Worm (Caenorhabditis elegans) whole organism, young adult: ENCODE results near the gene ucr-2.2.

Experiments
- B0019.2 ChIP-seq: fragments of 200-800 bp; sonication (Bioruptor generic); conservative IDR thresholded peaks from 2 replicates; pipeline ENCODE4 v1.3.6; 2022; ENCODE audit warnings: missing genetic modification reagents, missing genetic modification characterization, missing compliant biosample characterization
- B0261.1 ChIP-seq: sonication (generic microtip); optimal IDR thresholded peaks from 2 replicates; lab custom pipeline; 2016; ENCODE audit warnings: mild to moderate bottlenecking, missing genetic modification characterization, moderate library complexity, missing compliant biosample characterization
- F39B2.1 ChIP-seq: fragments of 200-800 bp; sonication (Bioruptor generic); IDR thresholded peaks from 2 replicates; pipeline ENCODE4 v1.3.6; 2022; ENCODE audit warnings: missing genetic modification reagents, missing genetic modification characterization, missing compliant biosample characterization
- F57A8.1 ChIP-seq: fragments of 200-800 bp; sonication (Bioruptor generic); optimal IDR thresholded peaks from 2 replicates; lab custom pipeline; 2018; ENCODE audit warnings: mild to moderate bottlenecking, missing genetic modification characterization, moderate library complexity, missing compliant biosample characterization
- T26A5.8 ChIP-seq: sonication (generic microtip); optimal IDR thresholded peaks from 2 replicates; lab custom pipeline; 2016; ENCODE audit warnings: missing genetic modification characterization, missing compliant biosample characterization
- Y53F4B.3 ChIP-seq: fragments of 200-800 bp; sonication (Bioruptor generic); IDR thresholded peaks from 2 replicates; pipeline ENCODE4 v1.3.6; 2022; ENCODE audit warnings: missing genetic modification reagents, missing genetic modification characterization, missing compliant biosample characterization
- Y79H2A.3 ChIP-seq: fragments of 200-800 bp; sonication (Bioruptor generic); conservative IDR thresholded peaks from 2 replicates; pipeline ENCODE4 v1.3.6; 2022; ENCODE audit warnings: missing genetic modification reagents, missing genetic modification characterization, missing compliant biosample characterization
- akir-1 ChIP-seq: fragments of 200-800 bp; sonication (Bioruptor generic); optimal IDR thresholded peaks from 2 replicates; lab custom pipeline; 2018; ENCODE audit warnings: mild to moderate bottlenecking, missing genetic modification characterization, moderate library complexity, missing compliant biosample characterization
- ama-1 ChIP-seq, 3 experiments: fragments of 150-350 bp in 1 of 3; sonication (generic microtip) in 2 of 3; optimal IDR thresholded peaks; 2 replicates each; lab custom pipeline; 2014 to 2018; ENCODE audit warnings: missing biosample characterization in 2 of 3, missing genetic modification characterization in 2 of 3, missing genetic modification reagents in 2 of 3
- aptf-2 ChIP-seq: fragments of 200-800 bp; sonication (Bioruptor generic); conservative IDR thresholded peaks from 2 replicates; pipeline ENCODE4 v1.3.6; 2022; ENCODE audit warnings: missing genetic modification reagents, missing genetic modification characterization, missing compliant biosample characterization
- attf-5 ChIP-seq: fragments of 200-800 bp; sonication (Bioruptor generic); optimal IDR thresholded peaks from 2 replicates; lab custom pipeline; 2018; ENCODE audit warnings: mild to moderate bottlenecking, missing genetic modification characterization, missing compliant biosample characterization
- attf-6 ChIP-seq: fragments of 200-800 bp; sonication (Bioruptor generic); IDR thresholded peaks from 2 replicates; pipeline ENCODE4 v1.3.6; 2022; ENCODE audit warnings: missing genetic modification reagents, missing genetic modification characterization, missing compliant biosample characterization
- bed-1 ChIP-seq: fragments of 200-800 bp; sonication (Bioruptor generic); IDR thresholded peaks from 2 replicates; pipeline ENCODE4 v1.3.6; 2022; ENCODE audit warnings: missing genetic modification reagents, missing genetic modification characterization, missing compliant biosample characterization
- bed-2 ChIP-seq: fragments of 200-800 bp; sonication (Bioruptor generic); IDR thresholded peaks from 2 replicates; pipeline ENCODE4 v1.3.6; 2022; ENCODE audit warnings: missing genetic modification reagents, missing genetic modification characterization, missing compliant biosample characterization
- cebp-2 ChIP-seq: fragments of 200-800 bp; sonication (Bioruptor generic); IDR thresholded peaks from 2 replicates; pipeline ENCODE4 v1.3.6; 2022; ENCODE audit warnings: missing genetic modification characterization, missing compliant biosample characterization
- ceh-91 ChIP-seq: fragments of 200-800 bp; sonication (Bioruptor generic); IDR thresholded peaks from 2 replicates; pipeline ENCODE4 v1.3.6; 2022; ENCODE audit warnings: missing genetic modification reagents, missing genetic modification characterization, missing compliant biosample characterization
- chd-7 ChIP-seq: sonication (generic microtip); optimal IDR thresholded peaks from 2 replicates; lab custom pipeline; 2016; ENCODE audit warnings: mild to moderate bottlenecking, missing genetic modification characterization, moderate library complexity, missing compliant biosample characterization
- dpl-1 ChIP-seq: fragments of 150-350 bp; optimal IDR thresholded peaks from 2 replicates; lab custom pipeline; 2014; ENCODE audit warnings: missing biosample characterization, missing genetic modification reagents, missing genetic modification characterization
- efl-1 ChIP-seq: fragments of 150-350 bp; optimal IDR thresholded peaks from 2 replicates; lab custom pipeline; 2014; ENCODE audit warnings: missing biosample characterization, missing genetic modification reagents, missing genetic modification characterization
- egrh-3 ChIP-seq: fragments of 200-800 bp; sonication (Bioruptor generic); IDR thresholded peaks from 2 replicates; pipeline ENCODE4 v1.3.6; 2022; ENCODE audit warnings: missing genetic modification reagents, missing genetic modification characterization, missing compliant biosample characterization
- ekl-4 ChIP-seq: fragments of 200-800 bp; sonication (Bioruptor generic); IDR thresholded peaks from 2 replicates; pipeline ENCODE4 v1.3.6; 2022; ENCODE audit warnings: missing genetic modification reagents, missing genetic modification characterization, missing compliant biosample characterization
- fkh-3 ChIP-seq: sonication (generic microtip); optimal IDR thresholded peaks from 2 replicates; lab custom pipeline; 2016; ENCODE audit warnings: mild to moderate bottlenecking, missing genetic modification characterization, missing compliant biosample characterization
- him-1 ChIP-seq: sonication (generic microtip); optimal IDR thresholded peaks from 2 replicates; lab custom pipeline; 2016; ENCODE audit warnings: missing genotype, missing genetic modification reagents, missing genetic modification characterization, missing compliant biosample characterization
- hlh-12 ChIP-seq: sonication (generic microtip); optimal IDR thresholded peaks from 2 replicates; lab custom pipeline; 2016; ENCODE audit warnings: missing genetic modification characterization, missing compliant biosample characterization
- hmg-20 ChIP-seq: fragments of 200-800 bp; sonication (Bioruptor generic); IDR thresholded peaks from 2 replicates; pipeline ENCODE4 v1.3.6; 2022; ENCODE audit warnings: missing genetic modification reagents, missing genetic modification characterization, missing compliant biosample characterization
- lin-26 ChIP-seq: fragments of 200-800 bp; sonication (Bioruptor generic); IDR thresholded peaks from 2 replicates; pipeline ENCODE4 v1.3.6; 2022; ENCODE audit warnings: missing genetic modification reagents, missing genetic modification characterization, missing compliant biosample characterization
- lir-1 ChIP-seq: fragments of 200-800 bp; sonication (Bioruptor generic); conservative IDR thresholded peaks from 2 replicates; pipeline ENCODE4 v1.3.6; 2022; ENCODE audit warnings: missing genetic modification reagents, missing genetic modification characterization, missing compliant biosample characterization
- madf-8 ChIP-seq: fragments of 200-800 bp; sonication (Bioruptor generic); conservative IDR thresholded peaks from 2 replicates; pipeline ENCODE4 v1.3.6; 2022; ENCODE audit warnings: missing genetic modification reagents, missing genetic modification characterization, missing compliant biosample characterization
- nhr-179 ChIP-seq: sonication (generic microtip); optimal IDR thresholded peaks from 2 replicates; lab custom pipeline; 2016; ENCODE audit warnings: mild to moderate bottlenecking, missing genetic modification characterization, missing compliant biosample characterization
- nhr-27 ChIP-seq: fragments of 200-800 bp; sonication (Bioruptor generic); optimal IDR thresholded peaks from 2 replicates; lab custom pipeline; 2018; ENCODE audit warnings: mild to moderate bottlenecking, missing genetic modification characterization, moderate library complexity, missing compliant biosample characterization
- nhr-80 ChIP-seq: sonication (generic microtip); optimal IDR thresholded peaks from 2 replicates; lab custom pipeline; 2016; ENCODE audit warnings: missing genetic modification characterization, missing compliant biosample characterization
- nhr-90 ChIP-seq: sonication (generic microtip); optimal IDR thresholded peaks from 2 replicates; lab custom pipeline; 2016; ENCODE audit warnings: missing genotype, mild to moderate bottlenecking, missing genetic modification characterization, missing compliant biosample characterization
- pbrm-1 ChIP-seq: fragments of 200-800 bp; sonication (Bioruptor generic); IDR thresholded peaks from 2 replicates; pipeline ENCODE4 v1.3.6; 2022; ENCODE audit warnings: missing genetic modification reagents, missing genetic modification characterization, missing compliant biosample characterization
- sdz-38 ChIP-seq: sonication (generic microtip); optimal IDR thresholded peaks from 2 replicates; lab custom pipeline; 2016; ENCODE audit warnings: missing genotype, missing genetic modification characterization, missing compliant biosample characterization
- snpc-1.1 ChIP-seq: sonication (generic microtip); optimal IDR thresholded peaks from 2 replicates; lab custom pipeline; 2017; ENCODE audit warnings: missing genetic modification characterization, mild to moderate bottlenecking, missing compliant biosample characterization, antibody characterized with exemption, moderate library complexity, missing genotype, missing genetic modification reagents; ENCODE audit not compliant: insufficient read depth
- snpc-3.4 ChIP-seq: sonication (generic microtip); optimal IDR thresholded peaks from 2 replicates; lab custom pipeline; 2017; ENCODE audit warnings: missing genetic modification characterization, mild to moderate bottlenecking, missing compliant biosample characterization, antibody characterized with exemption, moderate library complexity, missing genotype, missing genetic modification reagents
- somi-1 ChIP-seq: fragments of 200-800 bp; sonication (Bioruptor generic); optimal IDR thresholded peaks from 2 replicates; lab custom pipeline; 2018; ENCODE audit warnings: mild to moderate bottlenecking, missing genetic modification characterization, missing compliant biosample characterization
- tbx-9 ChIP-seq: sonication (generic microtip); optimal IDR thresholded peaks from 2 replicates; lab custom pipeline; 2016; ENCODE audit warnings: borderline replicate concordance, missing genetic modification characterization, inconsistent platforms, missing compliant biosample characterization
- tlf-1 ChIP-seq: fragments of 200-800 bp; sonication (Bioruptor generic); optimal IDR thresholded peaks from 2 replicates; lab custom pipeline; 2018; ENCODE audit warnings: mild to moderate bottlenecking, missing genetic modification characterization, missing compliant biosample characterization
- xnd-1 ChIP-seq: sonication (generic microtip); optimal IDR thresholded peaks from 2 replicates; lab custom pipeline; 2016; ENCODE audit warnings: missing genotype, missing genetic modification reagents, missing genetic modification characterization, missing compliant biosample characterization
- zfh-2 ChIP-seq: fragments of 200-800 bp; sonication (Bioruptor generic); conservative IDR thresholded peaks from 2 replicates; pipeline ENCODE4 v1.3.6; 2022; ENCODE audit warnings: missing genetic modification reagents, missing genetic modification characterization, missing compliant biosample characterization
- ztf-18 ChIP-seq: sonication (generic microtip); optimal IDR thresholded peaks from 2 replicates; lab custom pipeline; 2016; ENCODE audit warnings: missing genotype, mild to moderate bottlenecking, missing genetic modification characterization, missing compliant biosample characterization

Gene ucr-2.2

DNA sequence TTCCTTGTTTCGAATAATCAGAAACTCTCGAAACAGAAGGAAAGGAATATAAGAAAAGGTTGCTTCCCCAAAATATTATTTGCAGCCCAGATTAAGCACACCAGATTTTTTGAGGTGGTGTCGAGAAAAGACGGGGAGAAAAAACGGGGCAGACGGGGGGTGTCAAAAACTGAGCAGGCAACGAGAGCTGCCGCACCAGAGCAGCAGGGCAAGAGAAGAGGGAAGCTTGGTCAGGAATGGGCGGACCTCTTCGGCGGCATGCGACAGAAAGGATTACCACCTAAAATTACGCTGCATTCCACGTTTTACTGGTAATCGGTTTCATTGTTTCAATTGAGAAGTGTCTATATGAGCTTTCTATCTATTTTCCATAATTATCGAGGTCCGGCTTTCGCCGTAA, 41.6 kb upstream of the ucr-2.2 start:
- TF ChIP-seq egrh-3 (GFP tag; lab: Robert Waterston, UW) (peak; percentile 22; the same call in 1 of the 2 replicates), akir-1 (no peak), madf-8 (GFP tag; lab: Robert Waterston, UW) (no peak), zfh-2 (peak; percentile 53; the same call in 1 of the 2 replicates), efl-1 (GFP tag; lab: Kevin White, UChicago) (no peak)

DNA sequence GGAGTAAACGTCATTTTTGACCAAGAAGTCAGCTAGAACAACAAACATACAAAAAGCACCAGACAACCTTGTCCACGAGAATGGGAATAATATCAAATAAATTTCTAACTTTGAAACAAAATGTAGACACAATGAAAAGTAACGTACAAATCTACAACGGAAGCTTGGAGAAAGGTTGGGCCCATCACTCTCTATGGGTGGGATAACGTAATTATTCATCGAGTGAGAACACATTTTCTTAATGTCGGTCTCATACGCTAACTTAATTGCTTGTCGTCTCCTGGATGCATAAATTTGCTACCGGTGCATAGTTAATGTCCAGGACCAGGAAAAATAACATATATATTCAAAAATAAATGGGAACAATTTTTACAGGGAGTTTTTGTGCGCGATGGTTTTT, 40.5 kb upstream of the ucr-2.2 start:
- TF ChIP-seq somi-1 (GFP tag; lab: Kevin White, UChicago) = no peak
- no peak for TF ChIP-seq nhr-80 (tag; lab: Kevin White, UChicago)
- TF ChIP-seq lin-26 (GFP tag; lab: Robert Waterston, UW) = no peak
- no peak for TF ChIP-seq sdz-38 (tag; lab: Kevin White, UChicago)
- TF ChIP-seq tlf-1 (GFP tag; lab: Kevin White, UChicago) = no peak
- no peak for TF ChIP-seq snpc-1.1
- TF ChIP-seq lir-1 (GFP tag; lab: Robert Waterston, UW) = no peak
- no peak for TF ChIP-seq him-1
- no peak for TF ChIP-seq F57A8.1 (GFP tag; lab: Kevin White, UChicago)
- TF ChIP-seq ceh-91 (GFP tag; lab: Robert Waterston, UW) = no peak
- no peak for TF ChIP-seq fkh-3
- no peak for TF ChIP-seq attf-6 (GFP tag; lab: Robert Waterston, UW)
- no peak for TF ChIP-seq tbx-9 (tag; lab: Kevin White, UChicago)
- no peak for TF ChIP-seq xnd-1 (tag; lab: Kevin White, UChicago)
- TF ChIP-seq ztf-18 (tag; lab: Kevin White, UChicago) = no peak

DNA sequence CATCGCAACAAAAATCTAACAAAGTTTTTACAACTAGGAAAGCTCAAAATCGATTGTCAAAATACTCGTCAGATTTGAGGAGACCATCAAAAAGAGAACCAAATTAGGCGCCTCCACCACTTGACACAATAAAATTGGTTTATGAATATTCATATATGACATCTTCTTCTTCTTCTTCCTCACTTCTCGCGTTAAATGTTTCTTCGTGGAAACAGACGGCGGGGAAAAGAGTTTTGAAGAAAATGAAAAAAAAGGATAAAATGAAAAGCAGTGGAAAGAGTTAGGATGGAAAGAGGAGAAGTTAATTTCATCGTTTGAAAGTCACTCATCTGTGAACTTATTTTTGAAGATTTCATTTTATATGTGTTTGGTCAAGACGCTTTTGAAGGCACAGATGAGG, 38.8 kb upstream of the ucr-2.2 start:
- TF ChIP-seq Y53F4B.3 (no peak), bed-2 (GFP tag; lab: Robert Waterston, UW) (no peak), snpc-3.4 (tag; lab: Kevin White, UChicago) (no peak), Y79H2A.3 (GFP tag; lab: Robert Waterston, UW) (no peak), B0261.1 (tag; lab: Kevin White, UChicago) (no peak), aptf-2 (GFP tag; lab: Robert Waterston, UW) (no peak), hmg-20 (GFP tag; lab: Robert Waterston, UW) (no peak)
- TF ChIP-seq, all 124 proteins: peak for 0

- TF ChIP-seq B0019.2 (GFP tag; lab: Robert Waterston, UW) (no peak), chd-7 (tag; lab: Kevin White, UChicago) (no peak), attf-6 (GFP tag; lab: Robert Waterston, UW) (0 out of 2 replicates have a peak, but pooled peaks have one; percentile 53), T26A5.8 (tag; lab: Kevin White, UChicago) (no peak), nhr-179 (tag; lab: Kevin White, UChicago) (no peak), dpl-1 (no peak), ekl-4 (GFP tag; lab: Robert Waterston, UW) (0 out of 2 replicates have a peak, but pooled peaks have one; percentile 18), ztf-18 (tag; lab: Kevin White, UChicago) (peak; percentile 64), nhr-27 (tag; lab: Kevin White, UChicago) (no peak), B0261.1 (tag; lab: Kevin White, UChicago) (peak; percentile 82), cebp-2 (GFP tag; lab: Robert Waterston, UW) (no peak), attf-5 (GFP tag; lab: Kevin White, UChicago) (peak; percentile 38), fkh-3 (no peak), pbrm-1 (GFP tag; lab: Robert Waterston, UW) (peak; percentile 74), ama-1 (optimal IDR thresholded peaks at IDR 0.05; lab: Kevin White, UChicago) (no peak), ama-1 (GFP tag; optimal IDR thresholded peaks at IDR 0.05; lab: Kevin White, UChicago) (peak in 1 of 2 experiments; percentile 68), nhr-90 (tag; lab: Kevin White, UChicago) (peak; percentile 61), bed-2 (GFP tag; lab: Robert Waterston, UW) (no peak), bed-1 (GFP tag; lab: Robert Waterston, UW) (no peak), Y79H2A.3 (GFP tag; lab: Robert Waterston, UW) (no peak), hlh-12 (tag; lab: Kevin White, UChicago) (no peak), hmg-20 (GFP tag; lab: Robert Waterston, UW) (0 out of 2 replicates have a peak, but pooled peaks have one; percentile 34), F39B2.1 (GFP tag; lab: Robert Waterston, UW) (no peak)
Measured at ce11 chrX:15146415-15147210, 27.1 kb upstream of the ucr-2.2 start.
